Worm (Caenorhabditis elegans) whole organism, L3 larva: Measurements from ENCODE around the gene T10D4.1.

Experiments used
- ama-1 ChIP-seq: fragments of 150-350 bp; optimal IDR thresholded peaks from 2 replicates; lab custom pipeline; 2018
- ceh-16 ChIP-seq: sonication (generic microtip); optimal IDR thresholded peaks from 2 replicates; lab custom pipeline; 2017; ENCODE audit warnings: missing biosample characterization, missing genetic modification characterization
- daf-12 ChIP-seq: fragments of 150-350 bp; optimal IDR thresholded peaks from 2 replicates; lab custom pipeline; 2014; ENCODE audit warnings: missing biosample characterization, missing genetic modification reagents, missing genetic modification characterization
- egl-27 ChIP-seq: sonication (generic microtip); optimal IDR thresholded peaks from 4 replicates; lab custom pipeline; 2017; ENCODE audit warnings: missing biosample characterization, missing genetic modification reagents, missing genetic modification characterization
- egl-5 ChIP-seq: fragments of 150-350 bp; optimal IDR thresholded peaks from 2 replicates; lab custom pipeline; 2017; ENCODE audit warnings: missing biosample characterization, missing genetic modification reagents, missing genetic modification characterization, inconsistent platforms
- elt-2 ChIP-seq: sonication (generic microtip); optimal IDR thresholded peaks from 2 replicates; lab custom pipeline; 2016; ENCODE audit warnings: missing genetic modification reagents, mild to moderate bottlenecking, missing genetic modification characterization, missing compliant biosample characterization
- fkh-10 ChIP-seq: sonication (generic microtip); optimal IDR thresholded peaks from 2 replicates; lab custom pipeline; 2017; ENCODE audit warnings: missing biosample characterization, missing genetic modification reagents, missing genetic modification characterization
- fos-1 ChIP-seq: fragments of 150-350 bp; optimal IDR thresholded peaks from 2 replicates; lab custom pipeline; 2014; ENCODE audit warnings: missing biosample characterization, missing genetic modification characterization
- jun-1 ChIP-seq: fragments of 150-350 bp; optimal IDR thresholded peaks from 2 replicates; lab custom pipeline; 2014; ENCODE audit warnings: missing biosample characterization, missing genetic modification reagents, missing genetic modification characterization
- lin-39 ChIP-seq: fragments of 150-350 bp; optimal IDR thresholded peaks from 2 replicates; lab custom pipeline; 2018; ENCODE audit warnings: missing biosample characterization, missing genetic modification reagents, missing genetic modification characterization
- mdl-1 ChIP-seq: fragments of 150-350 bp; optimal IDR thresholded peaks from 2 replicates; lab custom pipeline; 2014; ENCODE audit warnings: missing biosample characterization, missing genetic modification characterization
- nhr-237 ChIP-seq: fragments of 150-350 bp; optimal IDR thresholded peaks from 2 replicates; lab custom pipeline; 2014; ENCODE audit warnings: missing biosample characterization, missing genetic modification characterization
- nhr-43 ChIP-seq: sonication (generic microtip); optimal IDR thresholded peaks from 2 replicates; lab custom pipeline; 2016; ENCODE audit warnings: mild to moderate bottlenecking, missing genetic modification characterization, missing compliant biosample characterization; ENCODE audit not compliant: poor library complexity, severe bottlenecking
- nhr-76 ChIP-seq: fragments of 150-350 bp; sonication (generic microtip); optimal IDR thresholded peaks from 5 replicates; lab custom pipeline; 2014; ENCODE audit warnings: missing biosample characterization, missing genetic modification characterization
- pha-4 ChIP-seq: fragments of 150-350 bp; optimal IDR thresholded peaks from 2 replicates; lab custom pipeline; 2014; ENCODE audit warnings: missing biosample characterization, missing genetic modification reagents, missing genetic modification characterization
- pqm-1 ChIP-seq: fragments of 150-350 bp; optimal IDR thresholded peaks from 2 replicates; lab custom pipeline; 2017; ENCODE audit warnings: missing biosample characterization, missing genetic modification characterization, inconsistent platforms
- zag-1 ChIP-seq: fragments of 150-350 bp; optimal IDR thresholded peaks from 2 replicates; lab custom pipeline; 2014; ENCODE audit warnings: missing biosample characterization, missing genetic modification characterization

T10D4.1 gene

DNA sequence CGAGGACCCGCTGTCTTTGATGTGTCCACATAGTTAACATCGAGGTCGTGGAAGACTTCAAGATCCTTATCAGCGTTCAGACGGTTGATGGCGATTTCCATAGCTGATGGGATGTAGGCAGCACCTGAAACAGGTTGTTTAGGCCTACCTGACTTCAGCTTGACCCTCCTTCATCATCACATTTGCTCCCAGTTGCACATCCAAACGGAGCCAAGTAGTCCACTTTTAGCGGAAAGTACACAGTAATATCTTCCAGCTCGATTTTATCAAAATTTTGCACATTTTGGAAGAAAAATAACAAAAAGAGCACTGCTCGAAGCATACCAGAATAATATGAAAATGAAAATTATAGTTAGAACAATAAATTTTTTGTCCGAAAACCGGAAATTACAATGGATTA, 47.0 kb downstream of the T10D4.1 start, which contains the start of gene gcy-15:
gcy-15 (minus strand) TSS at position 101 of the 400 bp plus-strand sequence.
- TF ChIP-seq pqm-1, result no peak
- TF ChIP-seq egl-5 (tag; lab: Kevin White, UChicago), result no peak
- no peak for TF ChIP-seq nhr-43 (tag; lab: Kevin White, UChicago)
- no peak for TF ChIP-seq jun-1
- TF ChIP-seq nhr-237 (tag; lab: Kevin White, UChicago), result no peak
- TF ChIP-seq fos-1 (tag; lab: Kevin White, UChicago), result no peak
- TF ChIP-seq nhr-76 (tag; lab: Kevin White, UChicago), result no peak
- no peak for TF ChIP-seq ceh-16 (tag; lab: Kevin White, UChicago)
- TF ChIP-seq mdl-1 (tag; lab: Kevin White, UChicago), result no peak
- no peak for TF ChIP-seq pha-4 (tag; lab: Kevin White, UChicago)
- no peak for TF ChIP-seq lin-39
- no peak for TF ChIP-seq fkh-10 (GFP tag; lab: Kevin White, UChicago)
- TF ChIP-seq egl-27 (tag; lab: Kevin White, UChicago), result no peak

DNA sequence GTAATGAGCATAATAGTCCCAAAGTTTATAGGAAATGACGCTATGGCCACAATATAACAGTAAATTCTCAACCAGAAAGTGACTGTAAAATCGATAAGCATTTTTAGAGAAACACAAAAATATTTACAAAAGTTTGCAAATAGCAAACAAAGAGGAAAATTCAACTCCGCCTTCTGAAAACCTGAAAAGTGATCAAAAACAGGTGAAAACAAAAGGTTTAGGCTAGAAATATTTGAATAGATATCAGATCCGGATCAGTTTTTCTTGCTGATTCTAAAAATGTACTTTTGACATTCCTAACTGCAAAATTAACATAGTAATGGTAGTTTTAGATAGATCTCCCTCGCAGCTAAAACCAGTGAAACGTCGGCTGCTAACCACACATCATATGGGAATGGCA, 49.1 kb downstream of the T10D4.1 start, which contains the start of gene sri-51:
sri-51 (minus strand) TSS at position 101 of the 400 bp plus-strand sequence.
- TF ChIP-seq egl-27 (tag; lab: Kevin White, UChicago) (no peak), fos-1 (tag; lab: Kevin White, UChicago) (no peak), elt-2 (tag; lab: Kevin White, UChicago) (no peak), zag-1 (tag; lab: Kevin White, UChicago) (no peak), pqm-1 (no peak), mdl-1 (tag; lab: Kevin White, UChicago) (no peak), ama-1 (no peak), daf-12 (tag; lab: Kevin White, UChicago) (no peak)
